Fruit fly (Drosophila melanogaster): Measurements from ENCODE around the gene mei-41.

dm6 chrX:16422466-16423124 lies 31.1 kb downstream of the mei-41 start, which contains the start of gene hang:
- TF ChIP-seq CG3919 (GFP tag; optimal IDR thresholded peaks at IDR 0.05) (peak; percentile 66), CG15336 (GFP tag; IDR thresholded peaks at IDR 0.05) (0 out of 2 replicates have a peak, but pooled peaks have one; percentile 18), lz (GFP tag; optimal IDR thresholded peaks at IDR 0.05) (peak; percentile 25), dsx (GFP tag; optimal IDR thresholded peaks at IDR 0.05; ENCODE audit: poor library complexity, severe bottlenecking) (peak; percentile 54), vri (GFP tag; optimal IDR thresholded peaks at IDR 0.05) (peak; percentile 48), Eip78C (GFP tag) (peak; percentile 87), Sox102F (GFP tag; optimal IDR thresholded peaks at IDR 0.05) (peak; percentile 38), Blimp-1 (GFP tag; optimal IDR thresholded peaks at IDR 0.05) (peak; percentile 58), acj6 (GFP tag; optimal IDR thresholded peaks at IDR 0.05) (peak; percentile 6)

Measured in whole organism, prepupa.